Worm (Caenorhabditis elegans) whole organism, L1 larva: ENCODE results near the gene vha-20.

ENCODE experiments used
- aha-1 ChIP-seq: fragments of 150-350 bp; optimal IDR thresholded peaks from 2 replicates; lab custom pipeline; 2014; ENCODE audit warnings: missing biosample characterization, missing genetic modification characterization
- grh-1 ChIP-seq: fragments of 200-800 bp; sonication (Bioruptor generic); IDR thresholded peaks from 2 replicates; pipeline ENCODE4 v1.3.6; 2022; ENCODE audit warnings: missing genetic modification reagents, missing genetic modification characterization, missing compliant biosample characterization
- nhr-11 ChIP-seq: fragments of 150-350 bp; optimal IDR thresholded peaks from 2 replicates; lab custom pipeline; 2014; ENCODE audit warnings: missing biosample characterization, missing genetic modification characterization
- pag-3 ChIP-seq: sonication (generic microtip); optimal IDR thresholded peaks from 2 replicates; lab custom pipeline; 2017; ENCODE audit warnings: missing genetic modification characterization, mild to moderate bottlenecking, missing compliant biosample characterization, antibody characterized with exemption, borderline replicate concordance; ENCODE audit not compliant: insufficient read depth
- unc-62 ChIP-seq: fragments of 150-350 bp; optimal IDR thresholded peaks from 2 replicates; lab custom pipeline; 2014; ENCODE audit warnings: missing biosample characterization, missing genetic modification reagents, missing genetic modification characterization

DNA sequence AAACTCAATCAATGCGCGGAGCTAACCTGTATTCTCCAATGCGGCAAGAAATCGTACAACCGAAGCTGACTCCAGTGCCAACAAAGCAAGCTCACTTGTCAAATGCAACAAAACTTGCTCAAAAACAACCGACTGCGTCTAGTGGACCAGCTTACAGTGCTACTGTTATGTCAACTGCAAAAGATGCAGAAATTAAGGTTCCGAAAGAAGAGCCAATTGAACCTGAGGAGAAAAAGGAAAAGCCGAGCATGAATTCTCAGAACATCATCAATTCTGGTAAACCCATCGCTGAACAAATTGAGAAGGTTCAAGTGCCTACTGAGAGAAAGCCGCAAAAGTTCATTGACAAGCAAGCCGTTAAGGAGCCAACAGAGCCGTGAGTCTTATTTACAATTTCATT is 32.8 kb downstream of the vha-20 start:
- no peak for TF ChIP-seq nhr-11 (tag; lab: Kevin White, UChicago)
- TF ChIP-seq grh-1 (GFP tag; lab: Robert Waterston, UW): no peak
- no peak for TF ChIP-seq aha-1 (tag; lab: Kevin White, UChicago)
- no peak for TF ChIP-seq unc-62
- TF ChIP-seq pag-3: no peak
